Worm (Caenorhabditis elegans) whole organism, L3 larva: ENCODE measurements around the gene emb-9.

Source experiments
- R02D3.7 ChIP-seq: fragments of 150-350 bp; optimal IDR thresholded peaks from 2 replicates; lab custom pipeline; 2014; ENCODE audit warnings: missing biosample characterization, missing genetic modification characterization
- aly-2 ChIP-seq: fragments of 150-350 bp; optimal IDR thresholded peaks from 2 replicates; lab custom pipeline; 2014; ENCODE audit warnings: missing biosample characterization, missing genetic modification characterization
- ama-1 ChIP-seq: fragments of 150-350 bp; optimal IDR thresholded peaks from 2 replicates; lab custom pipeline; 2018
- ceh-16 ChIP-seq: sonication (generic microtip); optimal IDR thresholded peaks from 2 replicates; lab custom pipeline; 2017; ENCODE audit warnings: missing biosample characterization, missing genetic modification characterization
- ceh-28 ChIP-seq: fragments of 150-350 bp; optimal IDR thresholded peaks from 2 replicates; lab custom pipeline; 2014; ENCODE audit warnings: missing biosample characterization, missing genetic modification reagents, missing genetic modification characterization
- ceh-82 ChIP-seq: fragments of 150-350 bp; optimal IDR thresholded peaks from 2 replicates; lab custom pipeline; 2014; ENCODE audit warnings: missing biosample characterization, missing genetic modification characterization
- ceh-9 ChIP-seq: sonication (generic microtip); optimal IDR thresholded peaks from 2 replicates; lab custom pipeline; 2018; ENCODE audit warnings: missing biosample characterization, missing genetic modification characterization
- egl-5 ChIP-seq: fragments of 150-350 bp; optimal IDR thresholded peaks from 2 replicates; lab custom pipeline; 2017; ENCODE audit warnings: missing biosample characterization, missing genetic modification reagents, missing genetic modification characterization, inconsistent platforms
- elt-1 ChIP-seq: fragments of 150-350 bp; optimal IDR thresholded peaks from 2 replicates; lab custom pipeline; 2014; ENCODE audit warnings: missing biosample characterization, missing genetic modification characterization
- elt-2 ChIP-seq: sonication (generic microtip); optimal IDR thresholded peaks from 2 replicates; lab custom pipeline; 2016; ENCODE audit warnings: missing genetic modification reagents, mild to moderate bottlenecking, missing genetic modification characterization, missing compliant biosample characterization
- eor-1 ChIP-seq, 2 experiments: fragments of 150-350 bp; optimal IDR thresholded peaks; 2 replicates each; lab custom pipeline; 2014 to 2018; ENCODE audit warnings: missing biosample characterization in 2 of 2, missing genetic modification characterization in 2 of 2
- fkh-10 ChIP-seq: sonication (generic microtip); optimal IDR thresholded peaks from 2 replicates; lab custom pipeline; 2017; ENCODE audit warnings: missing biosample characterization, missing genetic modification reagents, missing genetic modification characterization
- fkh-2 ChIP-seq: fragments of 150-350 bp; optimal IDR thresholded peaks from 2 replicates; lab custom pipeline; 2014; ENCODE audit warnings: missing biosample characterization, missing genetic modification reagents, missing genetic modification characterization
- fos-1 ChIP-seq: fragments of 150-350 bp; optimal IDR thresholded peaks from 2 replicates; lab custom pipeline; 2014; ENCODE audit warnings: missing biosample characterization, missing genetic modification characterization
- hmg-11 ChIP-seq: sonication (generic microtip); optimal IDR thresholded peaks from 2 replicates; lab custom pipeline; 2016; ENCODE audit warnings: missing genetic modification characterization, missing compliant biosample characterization
- lin-15B ChIP-seq: fragments of 150-350 bp; optimal IDR thresholded peaks from 2 replicates; lab custom pipeline; 2014; ENCODE audit warnings: missing biosample characterization, missing genetic modification characterization
- lin-39 ChIP-seq: fragments of 150-350 bp; optimal IDR thresholded peaks from 2 replicates; lab custom pipeline; 2018; ENCODE audit warnings: missing biosample characterization, missing genetic modification reagents, missing genetic modification characterization
- mdl-1 ChIP-seq: fragments of 150-350 bp; optimal IDR thresholded peaks from 2 replicates; lab custom pipeline; 2014; ENCODE audit warnings: missing biosample characterization, missing genetic modification characterization
- mml-1 ChIP-seq: fragments of 150-350 bp; sonication (generic microtip); optimal IDR thresholded peaks from 3 replicates; lab custom pipeline; 2014; ENCODE audit warnings: missing biosample characterization, missing genetic modification characterization
- nfya-1 ChIP-seq: sonication (generic microtip); optimal IDR thresholded peaks from 2 replicates; lab custom pipeline; 2017; ENCODE audit warnings: missing genetic modification characterization, mild to moderate bottlenecking, missing compliant biosample characterization, antibody characterized with exemption, moderate library complexity; ENCODE audit not compliant: insufficient read depth
- nhr-12 ChIP-seq: fragments of 150-350 bp; optimal IDR thresholded peaks from 2 replicates; lab custom pipeline; 2014; ENCODE audit warnings: missing biosample characterization, missing genetic modification characterization
- nhr-23 ChIP-seq: fragments of 150-350 bp; optimal IDR thresholded peaks from 2 replicates; lab custom pipeline; 2014; ENCODE audit warnings: missing biosample characterization, missing genetic modification reagents, missing genetic modification characterization
- nhr-237 ChIP-seq: fragments of 150-350 bp; optimal IDR thresholded peaks from 2 replicates; lab custom pipeline; 2014; ENCODE audit warnings: missing biosample characterization, missing genetic modification characterization
- nhr-28 ChIP-seq: fragments of 150-350 bp; optimal IDR thresholded peaks from 2 replicates; lab custom pipeline; 2014; ENCODE audit warnings: missing biosample characterization, missing genetic modification characterization
- nhr-43 ChIP-seq: sonication (generic microtip); optimal IDR thresholded peaks from 2 replicates; lab custom pipeline; 2016; ENCODE audit warnings: mild to moderate bottlenecking, missing genetic modification characterization, missing compliant biosample characterization; ENCODE audit not compliant: poor library complexity, severe bottlenecking
- pha-4 ChIP-seq: fragments of 150-350 bp; optimal IDR thresholded peaks from 2 replicates; lab custom pipeline; 2014; ENCODE audit warnings: missing biosample characterization, missing genetic modification reagents, missing genetic modification characterization
- pqm-1 ChIP-seq: fragments of 150-350 bp; optimal IDR thresholded peaks from 2 replicates; lab custom pipeline; 2017; ENCODE audit warnings: missing biosample characterization, missing genetic modification characterization, inconsistent platforms
- skn-1 ChIP-seq: fragments of 150-350 bp; optimal IDR thresholded peaks from 2 replicates; lab custom pipeline; 2014; ENCODE audit warnings: missing biosample characterization, missing genetic modification characterization
- snpc-4 ChIP-seq: fragments of 150-350 bp; optimal IDR thresholded peaks from 2 replicates; lab custom pipeline; 2014; ENCODE audit warnings: missing biosample characterization, missing genetic modification characterization
- unc-62 ChIP-seq: fragments of 150-350 bp; sonication (generic microtip); optimal IDR thresholded peaks from 4 replicates; lab custom pipeline; 2014; ENCODE audit warnings: missing biosample characterization, missing genetic modification reagents, missing genetic modification characterization
- zag-1 ChIP-seq: fragments of 150-350 bp; optimal IDR thresholded peaks from 2 replicates; lab custom pipeline; 2014; ENCODE audit warnings: missing biosample characterization, missing genetic modification characterization
- ztf-11 ChIP-seq: fragments of 150-350 bp; optimal IDR thresholded peaks from 2 replicates; lab custom pipeline; 2014; ENCODE audit warnings: missing biosample characterization, missing genetic modification characterization
- ztf-4 ChIP-seq: fragments of 150-350 bp; optimal IDR thresholded peaks from 2 replicates; lab custom pipeline; 2014; ENCODE audit warnings: missing biosample characterization, missing genetic modification characterization

emb-9 gene

DNA sequence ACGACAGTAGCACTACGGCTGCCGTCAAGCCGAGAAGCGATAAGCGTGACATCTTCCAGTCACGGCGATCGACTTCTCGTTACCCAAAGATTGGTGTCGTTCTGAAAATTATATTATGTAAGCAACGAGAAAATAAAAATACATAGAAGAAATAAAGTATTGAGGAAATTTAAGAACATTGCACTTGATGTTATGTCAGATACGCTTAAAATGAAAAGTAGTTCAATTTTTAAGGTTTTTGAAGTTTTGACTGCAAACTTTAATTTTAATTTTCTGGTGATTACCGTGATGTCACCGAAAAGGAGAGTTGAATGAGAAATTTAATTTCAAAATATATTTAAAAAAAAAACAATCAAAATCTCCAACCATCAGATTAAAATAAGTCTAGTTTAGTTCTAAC is at the start of gene emb-9:
TSS of gene emb-9 (minus strand) at position 101 of the 400 bp plus-strand sequence.
- no peak for TF ChIP-seq aly-2 (tag; lab: Kevin White, UChicago)
- no peak for TF ChIP-seq nhr-12 (tag; lab: Kevin White, UChicago)
- TF ChIP-seq ama-1 (lab: Kevin White, UChicago) = no peak
- TF ChIP-seq ztf-11 (tag; lab: Kevin White, UChicago) = no peak
- TF ChIP-seq lin-15B (tag; lab: Kevin White, UChicago) = no peak
- no peak for TF ChIP-seq zag-1 (tag; lab: Kevin White, UChicago)
- TF ChIP-seq elt-1 (tag; lab: Kevin White, UChicago) = no peak
- no peak for TF ChIP-seq skn-1
- TF ChIP-seq egl-5 = no peak
- no peak for TF ChIP-seq elt-2 (tag; lab: Kevin White, UChicago)
- no peak for TF ChIP-seq ceh-9 (tag; lab: Kevin White, UChicago)
- TF ChIP-seq fkh-2 (tag; lab: Kevin White, UChicago) = no peak
- TF ChIP-seq fos-1 = no peak
- TF ChIP-seq R02D3.7 (tag; lab: Kevin White, UChicago) = no peak
- TF ChIP-seq, all 47 proteins: peak for 0

- no peak for TF ChIP-seq ceh-82 (tag; lab: Kevin White, UChicago)
- TF ChIP-seq nfya-1 (tag; lab: Kevin White, UChicago) = peak; percentile 53
- no peak for TF ChIP-seq aly-2 (tag; lab: Kevin White, UChicago)
- TF ChIP-seq lin-15B (tag; lab: Kevin White, UChicago) = peak; percentile 46
- no peak for TF ChIP-seq ztf-4 (tag; lab: Kevin White, UChicago)
- TF ChIP-seq eor-1 (tag; optimal IDR thresholded peaks at IDR 0.05; lab: Kevin White, UChicago) = no peak
- TF ChIP-seq ztf-11 (tag; lab: Kevin White, UChicago) = no peak
- TF ChIP-seq pha-4 (tag; lab: Kevin White, UChicago) = peak; percentile 47
- TF ChIP-seq hmg-11 (tag; lab: Kevin White, UChicago) = peak; percentile 36
- no peak for TF ChIP-seq nhr-237 (tag; lab: Kevin White, UChicago)
- no peak for TF ChIP-seq ceh-16
- peak; percentile 35 for TF ChIP-seq snpc-4 (tag; lab: Kevin White, UChicago)
- no peak for TF ChIP-seq ceh-9 (tag; lab: Kevin White, UChicago)
- no peak for TF ChIP-seq nhr-43 (tag; lab: Kevin White, UChicago)
- no peak for TF ChIP-seq elt-1 (tag; lab: Kevin White, UChicago)
- peak; percentile 38 for TF ChIP-seq nhr-23 (tag; lab: Kevin White, UChicago)
- TF ChIP-seq pqm-1 (tag; lab: Kevin White, UChicago) = no peak
- TF ChIP-seq ceh-28 (tag; lab: Kevin White, UChicago) = no peak
- TF ChIP-seq skn-1 = peak; percentile 29
- no peak for TF ChIP-seq mdl-1 (tag; lab: Kevin White, UChicago)
- TF ChIP-seq unc-62 (GFP tag; lab: Kevin White, UChicago) = no peak
- no peak for TF ChIP-seq fkh-2 (tag; lab: Kevin White, UChicago)
Observed at ce11 chrIII:9393114-9393780, 49.0 kb upstream of the emb-9 start, which contains the start of the genes gpr-2 and rgr-1. gpr-2 (minus strand) TSS chrIII:9393164. rgr-1 (plus strand) TSS chrIII:9393730.

DNA sequence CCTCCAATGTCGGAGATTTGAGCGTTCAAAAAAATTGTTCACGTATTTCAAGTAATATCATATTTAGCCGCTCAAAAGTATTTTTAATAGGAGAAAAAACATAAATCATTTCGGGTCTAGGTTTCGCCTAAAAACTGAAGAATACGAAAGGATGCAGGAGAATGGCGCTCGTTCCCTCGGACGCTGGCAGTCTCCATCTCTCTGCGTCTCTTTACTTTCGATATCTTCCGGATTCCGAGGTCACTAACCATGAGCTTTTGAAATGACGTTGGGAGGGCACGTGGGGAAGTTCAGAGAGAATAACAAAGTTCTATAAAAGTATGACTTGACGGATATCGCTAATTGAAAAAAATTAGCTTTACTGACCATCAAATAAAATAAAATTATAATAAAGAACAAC is 46.7 kb upstream of the emb-9 start:
- TF ChIP-seq mdl-1 (tag; lab: Kevin White, UChicago) (peak; percentile 2), aly-2 (tag; lab: Kevin White, UChicago) (no peak), mml-1 (tag; lab: Kevin White, UChicago) (no peak), lin-39 (tag; lab: Kevin White, UChicago) (peak; percentile 9), R02D3.7 (tag; lab: Kevin White, UChicago) (no peak), nfya-1 (tag; lab: Kevin White, UChicago) (peak; percentile 34)
- TF ChIP-seq, all 47 proteins: peak for 3

DNA sequence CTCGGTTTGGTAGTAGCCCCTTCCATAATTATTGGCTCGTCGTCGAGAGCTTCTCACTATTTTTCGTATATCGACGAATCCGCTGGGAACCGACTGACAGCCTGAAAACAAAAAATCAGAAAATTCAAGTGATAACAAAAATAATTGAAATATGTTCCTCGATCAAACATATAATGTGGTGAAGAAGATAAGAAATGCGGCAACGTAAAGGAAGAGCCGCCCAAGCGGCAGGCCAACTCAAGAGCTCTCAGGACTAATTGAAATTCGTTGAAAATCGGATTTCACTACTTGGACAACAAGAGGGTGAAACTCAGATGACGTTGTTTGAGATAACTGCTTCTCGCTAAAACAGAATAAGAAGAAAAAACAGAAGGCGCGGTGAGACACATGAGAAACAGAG is 45.8 kb upstream of the emb-9 start, which contains the start of gene slc-17.2:
TSS of gene slc-17.2 (minus strand) at position 101 of the 400 bp plus-strand sequence.
- TF ChIP-seq fkh-10 (peak; percentile 7), nhr-28 (tag; lab: Kevin White, UChicago) (no peak), nfya-1 (tag; lab: Kevin White, UChicago) (no peak)
